Fruit fly (Drosophila melanogaster) whole organism, embryonic: Measurements from ENCODE around the gene CG9886.

Experiments used
- ATbp ChIP-seq: fragments of 200-800 bp; sonication (Bioruptor generic); optimal IDR thresholded peaks from 2 replicates; lab custom pipeline; 2017; ENCODE audit warnings: missing biosample characterization, mild to moderate bottlenecking, missing genetic modification characterization, missing genetic modification reagents
- CG14965 ChIP-seq: fragments of 200-800 bp; sonication (Bioruptor generic); optimal IDR thresholded peaks from 2 replicates; lab custom pipeline; 2016; ENCODE audit warnings: missing biosample characterization, missing genetic modification characterization, borderline replicate concordance
- CG17385 ChIP-seq: fragments of 200-800 bp; sonication (Bioruptor generic); optimal IDR thresholded peaks from 3 replicates; lab custom pipeline; 2018; ENCODE audit warnings: missing biosample characterization, mild to moderate bottlenecking, missing genetic modification characterization
- CG4360 ChIP-seq: fragments of 200-800 bp; sonication (Bioruptor generic); IDR thresholded peaks from 2 replicates; pipeline ENCODE4 v1.3.6; 2022; ENCODE audit warnings: missing biosample characterization, missing genetic modification characterization
- CG4404 ChIP-seq: fragments of 200-800 bp; sonication (Bioruptor generic); IDR thresholded peaks from 2 replicates; pipeline ENCODE4 v1.3.6; 2022; ENCODE audit warnings: missing biosample characterization, missing genetic modification characterization
- CG4424 ChIP-seq: fragments of 200-800 bp; sonication (Bioruptor generic); optimal IDR thresholded peaks from 3 replicates; lab custom pipeline; 2016; ENCODE audit warnings: missing biosample characterization, missing genetic modification characterization
- CG6791 ChIP-seq: fragments of 200-800 bp; sonication (Bioruptor generic); IDR thresholded peaks from 3 replicates; pipeline ENCODE4 v1.3.6; 2022; ENCODE audit warnings: missing biosample characterization, missing genetic modification characterization; ENCODE audit not compliant: partially characterized antibody
- CG7745 ChIP-seq: fragments of 200-800 bp; sonication (Bioruptor generic); optimal IDR thresholded peaks from 2 replicates; lab custom pipeline; 2018; ENCODE audit warnings: missing biosample characterization, mild to moderate bottlenecking, missing genetic modification characterization, moderate library complexity
- CG8290 ChIP-seq, 3 experiments: fragments of 200-800 bp; sonication (Bioruptor generic); optimal IDR thresholded peaks; 2 replicates each; lab custom pipeline; 2016 to 2019; ENCODE audit warnings: missing biosample characterization in 3 of 3, missing genetic modification characterization in 3 of 3, mild to moderate bottlenecking in 2 of 3, moderate library complexity in 1 of 3
- CG8388 ChIP-seq: fragments of 200-800 bp; sonication (Bioruptor generic); optimal IDR thresholded peaks from 2 replicates; lab custom pipeline; 2019; ENCODE audit warnings: missing biosample characterization, mild to moderate bottlenecking, missing genetic modification characterization, moderate library complexity
- CG9932 ChIP-seq: fragments of 200-800 bp; sonication (Bioruptor generic); IDR thresholded peaks from 2 replicates; pipeline ENCODE4 v1.3.6; 2022; ENCODE audit warnings: missing biosample characterization, missing genetic modification characterization
- D ChIP-seq, 2 experiments: fragments of 200-800 bp in 1 of 2; fragments of >200 bp in 1 of 2; sonication (Bioruptor generic) in 1 of 2; optimal IDR thresholded peaks; 2 replicates in 1 of 2; 3 replicates in 1 of 2; lab custom pipeline; 2017; ENCODE audit warnings: mild to moderate bottlenecking in 1 of 2, missing biosample characterization in 1 of 2, missing genetic modification characterization in 1 of 2, missing genetic modification reagents in 1 of 2
- D19B ChIP-seq: fragments of 200-800 bp; sonication (Bioruptor generic); optimal IDR thresholded peaks from 2 replicates; lab custom pipeline; 2017; ENCODE audit warnings: missing biosample characterization, mild to moderate bottlenecking, missing genetic modification characterization
- Kr ChIP-seq: fragments of 200-800 bp; sonication (Bioruptor generic); optimal IDR thresholded peaks from 2 replicates; lab custom pipeline; 2017; ENCODE audit warnings: missing biosample characterization, mild to moderate bottlenecking, missing genetic modification characterization
- Nf-YB ChIP-seq: fragments of 200-800 bp; sonication (Bioruptor generic); optimal IDR thresholded peaks from 3 replicates; lab custom pipeline; 2019; ENCODE audit warnings: missing biosample characterization, mild to moderate bottlenecking, missing genetic modification characterization, moderate library complexity
- Opbp ChIP-seq: fragments of 200-800 bp; sonication (Bioruptor generic); IDR thresholded peaks from 3 replicates; pipeline ENCODE4 v1.3.6; 2022; ENCODE audit warnings: missing biosample characterization, missing genetic modification characterization; ENCODE audit not compliant: partially characterized antibody
- Trl ChIP-seq, 3 experiments: fragments of >200 bp in 2 of 3; fragments of 200-800 bp in 1 of 3; sonication (Bioruptor generic) in 1 of 3; optimal IDR thresholded peaks; 2 replicates in 1 of 3; 3 replicates in 2 of 3; lab custom pipeline; 2016 to 2017; ENCODE audit warnings: missing biosample characterization in 1 of 3, missing genetic modification characterization in 1 of 3
- ato ChIP-seq: fragments of 200-800 bp; sonication (Bioruptor generic); IDR thresholded peaks from 2 replicates; pipeline ENCODE4 v1.3.6; 2022; ENCODE audit warnings: missing biosample characterization, missing genetic modification characterization; ENCODE audit not compliant: partially characterized antibody
- bbx ChIP-seq: fragments of 200-800 bp; sonication (Bioruptor generic); IDR thresholded peaks from 2 replicates; pipeline ENCODE4 v1.3.6; 2022; ENCODE audit warnings: missing biosample characterization, missing genetic modification characterization; ENCODE audit not compliant: partially characterized antibody
- chm ChIP-seq: fragments of 200-800 bp; sonication (Bioruptor generic); IDR thresholded peaks from 2 replicates; pipeline ENCODE4 v1.3.6; 2022; ENCODE audit warnings: missing biosample characterization, missing genetic modification characterization
- ci ChIP-seq: fragments of 200-800 bp; sonication (Bioruptor generic); IDR thresholded peaks from 3 replicates; pipeline ENCODE4 v1.3.6; 2022; ENCODE audit warnings: missing biosample characterization, missing genetic modification characterization
- cwo ChIP-seq: fragments of 200-800 bp; sonication (Bioruptor generic); optimal IDR thresholded peaks from 3 replicates; lab custom pipeline; 2017; ENCODE audit warnings: missing biosample characterization, missing genetic modification characterization, mild to moderate bottlenecking, moderate library complexity, missing genetic modification reagents
- disco-r ChIP-seq: fragments of 200-800 bp; sonication (Bioruptor generic); optimal IDR thresholded peaks from 2 replicates; lab custom pipeline; 2016; ENCODE audit warnings: missing biosample characterization, missing genetic modification characterization
- fu2 ChIP-seq: fragments of 200-800 bp; sonication (Bioruptor generic); optimal IDR thresholded peaks from 2 replicates; lab custom pipeline; 2016; ENCODE audit warnings: missing biosample characterization, missing genetic modification characterization
- gce ChIP-seq: fragments of 200-800 bp; sonication (Bioruptor generic); IDR thresholded peaks from 3 replicates; pipeline ENCODE4 v1.3.6; 2022; ENCODE audit warnings: missing biosample characterization, missing genetic modification characterization
- gem ChIP-seq: fragments of 200-800 bp; sonication (Bioruptor generic); optimal IDR thresholded peaks from 2 replicates; lab custom pipeline; 2019; ENCODE audit warnings: missing biosample characterization, mild to moderate bottlenecking, missing genetic modification characterization, moderate library complexity
- grn ChIP-seq: fragments of 200-800 bp; sonication (Bioruptor generic); optimal IDR thresholded peaks from 3 replicates; lab custom pipeline; 2017; ENCODE audit warnings: missing biosample characterization, missing genetic modification characterization
- hbn ChIP-seq: fragments of 200-800 bp; sonication (Bioruptor generic); IDR thresholded peaks from 2 replicates; pipeline ENCODE4 v1.3.6; 2022; ENCODE audit warnings: missing biosample characterization, missing genetic modification characterization; ENCODE audit not compliant: partially characterized antibody
- klu ChIP-seq: fragments of 200-800 bp; sonication (Bioruptor generic); IDR thresholded peaks from 2 replicates; pipeline ENCODE4 v1.3.6; 2022; ENCODE audit warnings: missing biosample characterization, missing genetic modification characterization
- kni ChIP-seq: fragments of 200-800 bp; sonication (Bioruptor generic); optimal IDR thresholded peaks from 3 replicates; lab custom pipeline; 2017; ENCODE audit warnings: mild to moderate bottlenecking, missing biosample characterization, missing genetic modification reagents, missing genetic modification characterization
- oc ChIP-seq: fragments of 200-800 bp; sonication (Bioruptor generic); optimal IDR thresholded peaks from 2 replicates; lab custom pipeline; 2018; ENCODE audit warnings: missing biosample characterization, mild to moderate bottlenecking, missing genetic modification characterization, moderate library complexity
- otp ChIP-seq: fragments of 200-800 bp; sonication (Bioruptor generic); IDR thresholded peaks from 3 replicates; pipeline ENCODE4, ENCODE4 v1.3.6; 2022; ENCODE audit warnings: missing biosample characterization, missing genetic modification characterization
- pho ChIP-seq: fragments of 200-800 bp; sonication (Bioruptor generic); optimal IDR thresholded peaks from 2 replicates; lab custom pipeline; 2016; ENCODE audit warnings: missing biosample characterization, missing genetic modification characterization
- pzg ChIP-seq: fragments of 200-800 bp; sonication (Bioruptor generic); optimal IDR thresholded peaks from 3 replicates; lab custom pipeline; 2018; ENCODE audit warnings: missing biosample characterization, mild to moderate bottlenecking, missing genetic modification characterization, moderate library complexity
- sd ChIP-seq: fragments of 200-800 bp; sonication (Bioruptor generic); optimal IDR thresholded peaks from 3 replicates; lab custom pipeline; 2018; ENCODE audit warnings: missing biosample characterization, mild to moderate bottlenecking, missing genetic modification characterization, moderate library complexity
- sens ChIP-seq: fragments of 200-800 bp; sonication (Bioruptor generic); peaks from one replicate; lab custom pipeline; 2016; ENCODE audit warnings: missing biosample characterization, missing genetic modification characterization
- slbo ChIP-seq: fragments of 200-800 bp; sonication (Bioruptor generic); IDR thresholded peaks from 2 replicates; pipeline ENCODE4 v1.3.6; 2022; ENCODE audit warnings: missing biosample characterization, missing genetic modification characterization
- sug ChIP-seq: fragments of 200-800 bp; optimal IDR thresholded peaks from 2 replicates; lab custom pipeline; 2019; ENCODE audit warnings: missing biosample characterization, mild to moderate bottlenecking, missing genetic modification characterization, moderate library complexity
- tll ChIP-seq, 2 experiments: fragments of 200-800 bp in 1 of 2; fragments of >200 bp in 1 of 2; sonication (Bioruptor generic) in 1 of 2; optimal IDR thresholded peaks; 2 replicates each; lab custom pipeline; 2017 to 2019; ENCODE audit warnings: missing biosample characterization in 2 of 2, missing genetic modification characterization in 2 of 2, mild to moderate bottlenecking in 1 of 2, moderate library complexity in 1 of 2
- usp ChIP-seq: fragments of >200 bp; optimal IDR thresholded peaks from 2 replicates; lab custom pipeline; 2017; ENCODE audit warnings: missing biosample characterization, missing genetic modification characterization
- vfl ChIP-seq: fragments of 200-800 bp; sonication (Bioruptor generic); optimal IDR thresholded peaks from 2 replicates; lab custom pipeline; 2016; ENCODE audit warnings: missing biosample characterization, missing genetic modification characterization
- z ChIP-seq: fragments of 200-800 bp; sonication (Bioruptor generic); IDR thresholded peaks from 3 replicates; pipeline ENCODE4 v1.3.6; 2022; ENCODE audit warnings: missing biosample characterization, missing genetic modification characterization
- zen2 ChIP-seq: fragments of 200-800 bp; sonication (Bioruptor generic); IDR thresholded peaks from 3 replicates; pipeline ENCODE4 v1.3.6; 2022; ENCODE audit warnings: missing biosample characterization, missing genetic modification characterization; ENCODE audit not compliant: partially characterized antibody

Gene CG9886

dm6 chr2L:2450723-2451379 lies 30.2 kb downstream of the CG9886 start (continued):
- TF ChIP-seq CG17385 (GFP tag; lab: Kevin White, UChicago) = peak; percentile 13
- no peak for TF ChIP-seq otp (GFP tag; lab: Robert Waterston, UW)
- no peak for TF ChIP-seq CG9932 (GFP tag; lab: Robert Waterston, UW)
- TF ChIP-seq z (GFP tag; lab: Robert Waterston, UW) = peak; percentile 98
- no peak for TF ChIP-seq klu
- no peak for TF ChIP-seq fu2 (GFP tag; lab: Kevin White, UChicago)
- peak; percentile 28; the same call in 1 of the 3 replicates for TF ChIP-seq Opbp
- TF ChIP-seq CG8290 (GFP tag; optimal IDR thresholded peaks at IDR 0.05; lab: Kevin White, UChicago) = no peak
- TF ChIP-seq CG8290 (tag; optimal IDR thresholded peaks at IDR 0.05; lab: Kevin White, UChicago) = peak in 1 of 2 experiments; percentile 36
- TF ChIP-seq, all 482 proteins: peak for 50

DNA sequence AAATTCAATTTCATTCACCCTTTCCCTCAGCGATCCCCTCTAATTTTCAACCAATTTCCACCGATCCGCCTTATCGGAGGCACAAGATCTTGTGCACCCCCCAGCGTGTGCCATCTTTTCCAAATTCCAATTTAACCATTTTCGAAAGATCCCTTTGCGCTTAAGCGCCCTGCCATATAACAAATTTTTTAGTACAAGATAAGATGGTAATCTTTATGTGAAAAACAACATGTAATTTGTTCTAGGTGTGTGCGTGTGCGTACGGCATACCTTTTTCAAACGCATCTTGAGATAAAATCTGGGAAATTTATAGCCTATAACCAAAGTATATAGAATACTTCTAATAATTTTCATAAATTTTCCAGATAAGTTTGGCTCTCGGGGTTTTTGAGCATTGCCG lies 33.2 kb downstream of the CG9886 start:
- peak; percentile 94 for TF ChIP-seq grn (GFP tag; lab: Kevin White, UChicago)
- TF ChIP-seq CG7745 (tag; lab: Kevin White, UChicago) = peak; percentile 64
- TF ChIP-seq sens (GFP tag; lab: Kevin White, UChicago) = no peak
- TF ChIP-seq Kr (GFP tag; lab: Kevin White, UChicago) = peak; percentile 59
- no peak for TF ChIP-seq hbn (GFP tag; lab: Robert Waterston, UW)

DNA sequence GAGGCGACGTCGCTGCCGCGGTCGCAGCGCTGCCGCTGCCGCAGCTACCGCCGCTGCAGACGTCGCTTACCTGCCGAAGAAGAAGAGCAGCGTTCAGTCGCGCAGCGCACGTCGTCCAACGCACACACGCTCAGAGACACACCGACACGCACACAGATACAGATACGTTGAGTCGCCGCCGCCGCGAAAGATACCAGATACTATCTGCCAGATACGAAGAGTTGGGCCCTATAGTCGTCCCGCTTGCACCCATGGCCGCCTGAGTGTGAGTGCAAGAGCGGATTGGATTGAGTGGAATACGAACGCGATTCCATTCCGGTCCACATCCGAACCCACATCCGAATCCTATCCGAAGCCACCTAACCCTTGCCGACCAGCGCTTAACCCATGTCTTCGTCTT lies 34.0 kb downstream of the CG9886 start:
- TF ChIP-seq disco-r (GFP tag; lab: Kevin White, UChicago) = no peak
- TF ChIP-seq slbo (GFP tag; lab: Robert Waterston, UW) = no peak
- peak; percentile 47 for TF ChIP-seq bbx (GFP tag; lab: Robert Waterston, UW)
- TF ChIP-seq D19B (GFP tag; lab: Kevin White, UChicago) = no peak
- TF ChIP-seq CG6791 = peak; percentile 51; the same call in 1 of the 3 replicates
- TF ChIP-seq gem (tag; lab: Kevin White, UChicago) = no peak
- TF ChIP-seq kni (GFP tag; lab: Kevin White, UChicago) = peak; percentile 66
- TF ChIP-seq zen2 (GFP tag; lab: Robert Waterston, UW) = no peak
- TF ChIP-seq Kr (GFP tag; lab: Kevin White, UChicago) = peak; percentile 53
- TF ChIP-seq oc = peak; percentile 44
- peak; percentile 19 for TF ChIP-seq sd
- TF ChIP-seq pzg (GFP tag; lab: Kevin White, UChicago) = no peak
- TF ChIP-seq CG4424 (GFP tag; lab: Kevin White, UChicago) = no peak
- TF ChIP-seq Trl (optimal IDR thresholded peaks at IDR 0.05; lab: Kevin White, UChicago) = peak; percentile 0 to 27
- TF ChIP-seq Trl (GFP tag; optimal IDR thresholded peaks at IDR 0.05; lab: Kevin White, UChicago) = no peak
- peak; percentile 99 for TF ChIP-seq grn (GFP tag; lab: Kevin White, UChicago)
- peak; percentile 57; the same call in 1 of the 2 replicates for TF ChIP-seq ato (GFP tag; lab: Robert Waterston, UW)
- no peak for TF ChIP-seq pho (GFP tag; lab: Kevin White, UChicago)
- TF ChIP-seq gce (GFP tag; lab: Robert Waterston, UW) = no peak
- peak in 1 of 2 experiments; percentile 28 for TF ChIP-seq tll (GFP tag; optimal IDR thresholded peaks at IDR 0.05; lab: Kevin White, UChicago)
- TF ChIP-seq usp (GFP tag; lab: Kevin White, UChicago) = no peak
- peak; percentile 86 for TF ChIP-seq D (optimal IDR thresholded peaks at IDR 0.05; lab: Kevin White, UChicago)
- TF ChIP-seq D (GFP tag; optimal IDR thresholded peaks at IDR 0.05; lab: Kevin White, UChicago) = no peak
- no peak for TF ChIP-seq CG4360 (GFP tag; lab: Robert Waterston, UW)
- no peak for TF ChIP-seq sug (tag; lab: Kevin White, UChicago)
- TF ChIP-seq CG17385 (GFP tag; lab: Kevin White, UChicago) = peak; percentile 91
- peak; percentile 74 for TF ChIP-seq sens (GFP tag; lab: Kevin White, UChicago)
- no peak for TF ChIP-seq vfl (GFP tag; lab: Kevin White, UChicago)
- peak; percentile 88 for TF ChIP-seq Nf-YB (GFP tag; lab: Kevin White, UChicago)
- TF ChIP-seq ci (GFP tag; lab: Robert Waterston, UW) = peak; percentile 70; the same call in 2 of the 3 replicates
- TF ChIP-seq chm (GFP tag; lab: Robert Waterston, UW) = peak; percentile 39; the same call in 1 of the 2 replicates
- no peak for TF ChIP-seq cwo (GFP tag; lab: Kevin White, UChicago)
- no peak for TF ChIP-seq CG4404
- no peak for TF ChIP-seq ATbp (GFP tag; lab: Kevin White, UChicago)
- TF ChIP-seq CG8388 (GFP tag; lab: Kevin White, UChicago) = no peak
- no peak for TF ChIP-seq CG14965
